Fruit fly (Drosophila melanogaster): ENCODE data around the gene Sfp96F.

Gene Sfp96F

dm6 chr3R:25811611-25812010, 18.4 kb downstream of the Sfp96F start, which contains the start of the genes Acam and CG17770:
TSS of gene Acam (plus strand) at chr3R:25811911.
TSS of gene CG17770 (plus strand) at chr3R:25811911.
- no peak for TF ChIP-seq h (GFP tag; optimal IDR thresholded peaks at IDR 0.05)
- no peak for TF ChIP-seq Abd-B (GFP tag; optimal IDR thresholded peaks at IDR 0.05)
- TF ChIP-seq dl (GFP tag; optimal IDR thresholded peaks at IDR 0.05; ENCODE audit: insufficient read depth in 1 of 2, partially characterized antibody in 2 of 2), result no peak
- no peak for TF ChIP-seq Hr83 (GFP tag; optimal IDR thresholded peaks at IDR 0.05; ENCODE audit: poor library complexity, severe bottlenecking)
- TF ChIP-seq br (GFP tag; optimal IDR thresholded peaks at IDR 0.05), result no peak
- TF ChIP-seq pan (optimal IDR thresholded peaks at IDR 0.05), result no peak
- no peak for TF ChIP-seq Myc (optimal IDR thresholded peaks at IDR 0.05)

- no peak for TF ChIP-seq tai (GFP tag; optimal IDR thresholded peaks at IDR 0.05)
- no peak for TF ChIP-seq lola (GFP tag; optimal IDR thresholded peaks at IDR 0.05)
- TF ChIP-seq psq (GFP tag; optimal IDR thresholded peaks at IDR 0.05), result no peak
- TF ChIP-seq br (GFP tag; optimal IDR thresholded peaks at IDR 0.05), result no peak
- no peak for TF ChIP-seq OdsH (GFP tag; optimal IDR thresholded peaks at IDR 0.05)
- no peak for TF ChIP-seq Jra (GFP tag; optimal IDR thresholded peaks at IDR 0.05)
- TF ChIP-seq Myc (optimal IDR thresholded peaks at IDR 0.05), result no peak
These were observed 19.2 kb downstream of the Sfp96F start, which contains the start of gene CG5024 for dm6 chr3R:25810796-25811195. TSS of gene CG5024 (plus strand) at chr3R:25811096.

dm6 chr3R:25806145-25806544, 23.9 kb downstream of the Sfp96F start, which contains the start of gene BG642167:
TSS of gene BG642167 (plus strand) at chr3R:25806445.
- no peak for TF ChIP-seq CG9705 (GFP tag; optimal IDR thresholded peaks at IDR 0.05)
- TF ChIP-seq Dfd (GFP tag; optimal IDR thresholded peaks at IDR 0.05), result no peak
- no peak for TF ChIP-seq h (GFP tag; optimal IDR thresholded peaks at IDR 0.05)
- no peak for TF ChIP-seq Mio (GFP tag; optimal IDR thresholded peaks at IDR 0.05)
- no peak for TF ChIP-seq GATAd (GFP tag; optimal IDR thresholded peaks at IDR 0.05)
- TF ChIP-seq OdsH (GFP tag; optimal IDR thresholded peaks at IDR 0.05), result no peak
- no peak for TF ChIP-seq pan (optimal IDR thresholded peaks at IDR 0.05)

- TF ChIP-seq dsf (GFP tag; optimal IDR thresholded peaks at IDR 0.05; ENCODE audit: borderline replicate concordance) (no peak), rgr (GFP tag; optimal IDR thresholded peaks at IDR 0.05) (no peak), CG32264 (GFP tag; optimal IDR thresholded peaks at IDR 0.05) (no peak), Hnf4 (GFP tag; optimal IDR thresholded peaks at IDR 0.05) (no peak)
These were observed 38.2 kb downstream of the Sfp96F start for dm6 chr3R:25791807-25792206.

dm6 chr3R:25790371-25790770, 39.7 kb downstream of the Sfp96F start, which contains the start of gene CG31093:
TSS of gene CG31093 (minus strand) at chr3R:25790471.
- TF ChIP-seq sv (GFP tag; optimal IDR thresholded peaks at IDR 0.05) (no peak), h (GFP tag; optimal IDR thresholded peaks at IDR 0.05) (no peak), N (GFP tag; optimal IDR thresholded peaks at IDR 0.05) (no peak), pan (optimal IDR thresholded peaks at IDR 0.05) (no peak), Vsx2 (GFP tag; optimal IDR thresholded peaks at IDR 0.05; ENCODE audit: partially characterized antibody) (no peak), sage (GFP tag; optimal IDR thresholded peaks at IDR 0.05) (no peak), woc (GFP tag; optimal IDR thresholded peaks at IDR 0.05) (no peak), jim (GFP tag; optimal IDR thresholded peaks at IDR 0.05) (no peak), br (GFP tag; optimal IDR thresholded peaks at IDR 0.05) (no peak), Hr78 (GFP tag; optimal IDR thresholded peaks at IDR 0.05) (no peak), Dfd (GFP tag; optimal IDR thresholded peaks at IDR 0.05) (no peak), HLH106 (tag; optimal IDR thresholded peaks at IDR 0.05) (no peak), usp (GFP tag; optimal IDR thresholded peaks at IDR 0.05) (no peak), foxo (GFP tag; optimal IDR thresholded peaks at IDR 0.05) (no peak), Myc (optimal IDR thresholded peaks at IDR 0.05) (no peak), Abd-B (GFP tag; optimal IDR thresholded peaks at IDR 0.05) (no peak), brk (GFP tag; optimal IDR thresholded peaks at IDR 0.05) (no peak), dmrt93B (GFP tag; optimal IDR thresholded peaks at IDR 0.05) (no peak)

DNA sequence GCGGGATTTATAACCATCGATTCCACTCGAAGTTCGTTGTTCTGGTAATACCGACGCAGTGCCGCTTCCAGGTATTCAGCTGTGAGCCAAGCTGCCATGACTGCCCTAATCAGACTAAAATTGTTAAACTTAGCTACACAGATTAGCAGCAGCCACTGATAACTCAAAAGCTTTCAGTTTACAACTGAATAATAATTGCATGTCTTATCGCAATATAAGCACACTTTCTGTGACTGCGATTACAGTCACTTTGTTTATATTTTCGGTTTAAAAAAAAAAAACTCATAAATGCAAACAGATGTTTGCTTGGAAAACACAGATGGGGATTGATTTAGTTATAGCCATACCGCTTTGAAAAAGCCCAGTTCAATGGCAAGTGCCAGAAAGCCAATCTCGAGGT, 40.7 kb downstream of the Sfp96F start, which contains the start of gene CG31380:
CG31380 (minus strand) TSS at position 101 of the 400 bp plus-strand sequence.
- no peak for TF ChIP-seq Jra (GFP tag; optimal IDR thresholded peaks at IDR 0.05)
- no peak for TF ChIP-seq psq (GFP tag; optimal IDR thresholded peaks at IDR 0.05)
- no peak for TF ChIP-seq CG32264 (GFP tag; optimal IDR thresholded peaks at IDR 0.05)
- TF ChIP-seq HLH106 (tag; optimal IDR thresholded peaks at IDR 0.05), result no peak
- TF ChIP-seq Vsx2 (GFP tag; optimal IDR thresholded peaks at IDR 0.05; ENCODE audit: partially characterized antibody), result no peak
- no peak for TF ChIP-seq CG9705 (GFP tag; optimal IDR thresholded peaks at IDR 0.05)
- TF ChIP-seq dsf (GFP tag; optimal IDR thresholded peaks at IDR 0.05; ENCODE audit: borderline replicate concordance), result no peak
- TF ChIP-seq sage (GFP tag; optimal IDR thresholded peaks at IDR 0.05), result no peak
- no peak for TF ChIP-seq lola (GFP tag; optimal IDR thresholded peaks at IDR 0.05)
- no peak for TF ChIP-seq usp (GFP tag; optimal IDR thresholded peaks at IDR 0.05)
- no peak for TF ChIP-seq h (GFP tag; optimal IDR thresholded peaks at IDR 0.05)
- no peak for TF ChIP-seq tai (GFP tag; optimal IDR thresholded peaks at IDR 0.05)
- TF ChIP-seq Rel (GFP tag; optimal IDR thresholded peaks at IDR 0.05), result no peak
- no peak for TF ChIP-seq Rel (tag; optimal IDR thresholded peaks at IDR 0.05)
- no peak for TF ChIP-seq Hnf4 (GFP tag; optimal IDR thresholded peaks at IDR 0.05)
- no peak for TF ChIP-seq CrebA (GFP tag; optimal IDR thresholded peaks at IDR 0.05; ENCODE audit: borderline replicate concordance)
- no peak for TF ChIP-seq sv (GFP tag; optimal IDR thresholded peaks at IDR 0.05)
- no peak for TF ChIP-seq dl (GFP tag; optimal IDR thresholded peaks at IDR 0.05; ENCODE audit: insufficient read depth in 1 of 2, partially characterized antibody in 2 of 2)
- no peak for TF ChIP-seq fru (GFP tag; optimal IDR thresholded peaks at IDR 0.05)
